Worm (Caenorhabditis elegans): ENCODE measurements around the gene F07E5.13.
"Not testable (repeated sequence)": the region's sequence is repeated elsewhere in the genome, so short reads cannot be mapped to it uniquely, and the experiment has no call there.

Gene F07E5.13

DNA sequence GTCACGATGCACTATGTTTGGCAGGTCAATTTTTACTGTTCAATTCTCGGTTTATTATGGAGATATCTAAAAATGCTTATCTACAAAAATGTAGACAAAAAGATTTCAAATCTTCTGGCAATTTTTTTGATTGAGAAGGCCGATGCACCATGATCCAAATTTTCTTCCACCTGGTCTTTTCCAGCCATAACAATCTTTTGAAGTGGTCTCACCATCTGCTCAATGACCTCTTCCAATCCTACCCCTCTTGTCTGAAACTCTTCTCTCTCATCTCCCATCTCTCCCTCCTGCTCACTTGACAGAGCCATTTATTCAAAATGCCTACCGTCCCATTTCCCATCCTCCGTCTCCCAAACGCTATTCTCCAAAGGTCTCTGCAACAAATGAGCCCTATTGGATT, 12.5 kb downstream of the F07E5.13 start, which contains the start of gene fbxb-35:
Gene fbxb-35 (plus strand): TSS at position 301 of the 400 bp plus-strand sequence.
- TF ChIP-seq tab-1 (GFP tag; IDR thresholded peaks at IDR 0.05) (no peak), ref-1 (GFP tag; conservative IDR thresholded peaks at IDR 0.05) (no peak), ztf-23 (GFP tag; IDR thresholded peaks at IDR 0.05) (no peak), ztf-29 (GFP tag; IDR thresholded peaks at IDR 0.05) (no peak)

DNA sequence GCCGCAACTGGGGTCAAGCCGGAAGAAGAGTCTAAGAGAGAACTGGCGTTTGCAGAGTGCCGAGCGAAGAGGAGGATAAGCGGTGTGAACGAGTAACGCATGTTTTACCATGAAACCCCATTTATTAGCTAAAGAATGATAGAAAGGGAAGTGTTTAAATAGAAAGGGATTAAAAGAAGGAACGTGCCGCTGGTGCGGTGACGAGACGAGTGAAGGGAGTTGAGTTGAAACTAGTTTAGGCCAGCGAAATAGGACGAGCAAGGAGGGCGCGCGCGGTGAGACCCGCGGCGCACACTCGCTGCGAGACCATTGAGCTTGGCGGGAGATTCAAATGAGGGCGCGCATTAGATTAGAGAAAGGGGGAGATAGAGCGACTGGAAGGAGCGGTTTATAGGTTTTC, 17.3 kb downstream of the F07E5.13 start, which contains the start of gene math-1:
Gene math-1 (minus strand): TSS at position 101 of the 400 bp plus-strand sequence.
- not testable (repeated sequence) for TF ChIP-seq cog-1 (tag; optimal IDR thresholded peaks at IDR 0.05); flt-1 (GFP tag; IDR thresholded peaks at IDR 0.05); klf-2 (GFP tag; conservative IDR thresholded peaks at IDR 0.05)

- TF ChIP-seq tab-1 (GFP tag; IDR thresholded peaks at IDR 0.05) = no peak
- no peak for TF ChIP-seq cog-1 (tag; optimal IDR thresholded peaks at IDR 0.05)
- no peak for TF ChIP-seq flt-1 (GFP tag; IDR thresholded peaks at IDR 0.05)
- TF ChIP-seq med-1 (GFP tag; optimal IDR thresholded peaks at IDR 0.05; ENCODE audit: insufficient read depth) = no peak
- TF ChIP-seq ztf-23 (GFP tag; IDR thresholded peaks at IDR 0.05) = no peak
- TF ChIP-seq T22C8.4 (GFP tag; IDR thresholded peaks at IDR 0.05) = no peak
- TF ChIP-seq ref-1 (GFP tag; conservative IDR thresholded peaks at IDR 0.05) = no peak
- no peak for TF ChIP-seq ztf-29 (GFP tag; IDR thresholded peaks at IDR 0.05)
- TF ChIP-seq klf-2 (GFP tag; conservative IDR thresholded peaks at IDR 0.05) = no peak
These were observed 18.4 kb downstream of the F07E5.13 start, which contains the start of gene bath-24 for ce11 chrII:2045505-2045904. Gene bath-24, minus strand, starts transcription at chrII:2045605.

DNA sequence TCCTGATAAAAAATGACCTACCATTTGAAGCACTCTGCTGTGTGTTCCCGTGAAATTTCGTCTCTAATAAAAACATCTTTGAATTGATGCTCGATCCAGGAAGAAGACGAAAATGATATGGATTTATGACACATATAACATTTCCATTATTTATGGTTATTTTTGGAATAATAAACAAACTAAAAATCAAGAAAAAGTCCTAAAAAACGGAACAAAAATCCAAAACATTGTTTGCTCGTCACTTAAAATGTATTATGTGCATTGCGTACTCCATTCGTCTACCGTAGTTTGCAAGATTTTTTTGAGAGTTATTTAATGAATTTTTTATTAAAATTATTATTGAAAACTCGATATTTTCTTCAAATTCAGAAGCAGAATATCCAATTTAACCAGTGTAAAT, 21.4 kb downstream of the F07E5.13 start, which contains the start of gene bath-20:
Gene bath-20 (minus strand): TSS at position 101 of the 400 bp plus-strand sequence.
- TF ChIP-seq T22C8.4 (GFP tag; IDR thresholded peaks at IDR 0.05) (no peak), tab-1 (GFP tag; IDR thresholded peaks at IDR 0.05) (no peak)

- TF ChIP-seq cog-1 (tag; optimal IDR thresholded peaks at IDR 0.05) = no peak
These were observed 24.6 kb downstream of the F07E5.13 start, which contains the start of gene bath-19 for ce11 chrII:2039288-2039687. Gene bath-19, minus strand, starts transcription at chrII:2039388.

- TF ChIP-seq ref-1 (GFP tag; conservative IDR thresholded peaks at IDR 0.05) = no peak
- no peak for TF ChIP-seq ztf-29 (GFP tag; IDR thresholded peaks at IDR 0.05)
- TF ChIP-seq flt-1 (GFP tag; IDR thresholded peaks at IDR 0.05) = no peak
- TF ChIP-seq ztf-23 (GFP tag; IDR thresholded peaks at IDR 0.05) = no peak
- no peak for TF ChIP-seq cog-1 (tag; optimal IDR thresholded peaks at IDR 0.05)
- no peak for TF ChIP-seq tab-1 (GFP tag; IDR thresholded peaks at IDR 0.05)
- no peak for TF ChIP-seq T22C8.4 (GFP tag; IDR thresholded peaks at IDR 0.05)
- no peak for TF ChIP-seq klf-2 (GFP tag; conservative IDR thresholded peaks at IDR 0.05)
- no peak for TF ChIP-seq med-1 (GFP tag; optimal IDR thresholded peaks at IDR 0.05; ENCODE audit: insufficient read depth)
These were observed 30.6 kb downstream of the F07E5.13 start, which contains the start of gene F59H6.14 for ce11 chrII:2033286-2033685. Gene F59H6.14, plus strand, starts transcription at chrII:2033586.

ce11 chrII:2032282-2032681, 31.6 kb downstream of the F07E5.13 start, which contains the start of gene btb-4:
Gene btb-4, plus strand, starts transcription at chrII:2032316.
- not testable (repeated sequence) for TF ChIP-seq ztf-29, tab-1, T22C8.4 (GFP tag; IDR thresholded peaks at IDR 0.05)

DNA sequence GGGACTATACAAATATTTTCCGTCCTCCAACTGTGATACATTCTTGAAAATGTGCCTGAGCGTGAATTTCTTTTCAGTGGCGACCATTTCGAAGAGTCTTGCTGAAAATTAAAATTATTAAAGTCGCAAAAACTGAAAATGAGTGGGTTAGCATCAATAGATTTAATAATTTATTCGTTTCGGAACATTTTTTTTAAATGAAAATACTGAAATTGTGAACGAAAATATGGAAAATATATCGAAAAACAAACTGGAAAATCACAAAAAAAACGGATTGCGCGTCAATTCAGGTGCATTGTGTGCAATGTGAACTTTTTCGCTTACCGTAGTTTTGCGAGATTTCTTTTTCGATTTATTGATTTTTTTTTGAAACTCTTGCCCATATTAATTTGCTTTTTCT, 32.0 kb downstream of the F07E5.13 start, which contains the start of gene bath-5:
Gene bath-5 (minus strand): TSS at position 101 of the 400 bp plus-strand sequence.
- TF ChIP-seq T22C8.4 (GFP tag; IDR thresholded peaks at IDR 0.05) (no peak), tab-1 (GFP tag; IDR thresholded peaks at IDR 0.05) (no peak), ztf-29 (GFP tag; IDR thresholded peaks at IDR 0.05) (no peak), med-1 (GFP tag; optimal IDR thresholded peaks at IDR 0.05; ENCODE audit: insufficient read depth) (no peak), cog-1 (tag; optimal IDR thresholded peaks at IDR 0.05) (no peak), ztf-23 (GFP tag; IDR thresholded peaks at IDR 0.05) (no peak), flt-1 (GFP tag; IDR thresholded peaks at IDR 0.05) (no peak), klf-2 (GFP tag; conservative IDR thresholded peaks at IDR 0.05) (no peak), ref-1 (GFP tag; conservative IDR thresholded peaks at IDR 0.05) (no peak)

- no peak for TF ChIP-seq ref-1 (GFP tag; conservative IDR thresholded peaks at IDR 0.05)
- no peak for TF ChIP-seq ztf-23 (GFP tag; IDR thresholded peaks at IDR 0.05)
- TF ChIP-seq T22C8.4 (GFP tag; IDR thresholded peaks at IDR 0.05) = no peak
- TF ChIP-seq cog-1 (tag; optimal IDR thresholded peaks at IDR 0.05) = no peak
- TF ChIP-seq flt-1 (GFP tag; IDR thresholded peaks at IDR 0.05) = no peak
- no peak for TF ChIP-seq klf-2 (GFP tag; conservative IDR thresholded peaks at IDR 0.05)
These were observed 33.5 kb downstream of the F07E5.13 start, which contains the start of gene bath-3 for ce11 chrII:2030367-2030766. Gene bath-3, minus strand, starts transcription at chrII:2030467.

DNA sequence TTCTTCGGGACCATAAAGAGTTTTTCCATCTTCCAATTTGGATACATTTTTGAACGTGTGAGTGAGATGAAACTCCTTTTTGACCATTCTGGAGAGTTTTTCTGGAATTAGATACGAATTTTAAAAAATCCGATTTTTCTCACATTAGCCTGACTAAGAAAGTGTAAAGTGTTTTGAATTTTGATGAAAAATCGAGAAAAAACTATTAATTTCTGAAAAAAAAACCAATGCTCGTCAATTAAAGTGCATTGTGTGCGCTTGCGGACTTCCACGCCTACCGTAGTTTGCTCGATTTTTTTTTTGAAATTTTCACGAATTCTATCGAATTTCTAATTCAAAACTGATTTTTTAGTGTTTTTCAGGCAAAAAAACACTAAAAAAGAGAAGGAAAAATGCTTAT, 35.2 kb downstream of the F07E5.13 start, which contains the start of gene bath-1:
Gene bath-1 (minus strand): TSS at position 101 of the 400 bp plus-strand sequence.
- TF ChIP-seq ref-1 (GFP tag; conservative IDR thresholded peaks at IDR 0.05) (no peak), cog-1 (tag; optimal IDR thresholded peaks at IDR 0.05) (no peak), T22C8.4 (GFP tag; IDR thresholded peaks at IDR 0.05) (no peak), klf-2 (GFP tag; conservative IDR thresholded peaks at IDR 0.05) (no peak), ztf-29 (GFP tag; IDR thresholded peaks at IDR 0.05) (no peak), flt-1 (GFP tag; IDR thresholded peaks at IDR 0.05) (no peak), med-1 (GFP tag; optimal IDR thresholded peaks at IDR 0.05; ENCODE audit: insufficient read depth) (no peak), tab-1 (GFP tag; IDR thresholded peaks at IDR 0.05) (no peak), ztf-23 (GFP tag; IDR thresholded peaks at IDR 0.05) (no peak)

- no peak for TF ChIP-seq ztf-23 (GFP tag; IDR thresholded peaks at IDR 0.05)
- TF ChIP-seq cog-1 (tag; optimal IDR thresholded peaks at IDR 0.05) = no peak
- no peak for TF ChIP-seq ref-1 (GFP tag; conservative IDR thresholded peaks at IDR 0.05)
- no peak for TF ChIP-seq flt-1 (GFP tag; IDR thresholded peaks at IDR 0.05)
- no peak for TF ChIP-seq tab-1 (GFP tag; IDR thresholded peaks at IDR 0.05)
- TF ChIP-seq med-1 (GFP tag; optimal IDR thresholded peaks at IDR 0.05; ENCODE audit: insufficient read depth) = no peak
- TF ChIP-seq klf-2 (GFP tag; conservative IDR thresholded peaks at IDR 0.05) = no peak
- no peak for TF ChIP-seq ztf-29 (GFP tag; IDR thresholded peaks at IDR 0.05)
- TF ChIP-seq T22C8.4 (GFP tag; IDR thresholded peaks at IDR 0.05) = no peak
These were observed 37.4 kb downstream of the F07E5.13 start, which contains the start of gene bath-21 for ce11 chrII:2026525-2026924. Gene bath-21, minus strand, starts transcription at chrII:2026625.
